Worm (Caenorhabditis elegans): ENCODE measurements around the gene cht-5.

ce11 chrV:10090461-10090860, 24.0 kb upstream of the cht-5 start, which contains the start of gene R04B5.7:
- TF ChIP-seq swsn-7 (tag; optimal IDR thresholded peaks at IDR 0.05) (no peak), ama-1 (optimal IDR thresholded peaks at IDR 0.05) (no peak), nhr-11 (tag; optimal IDR thresholded peaks at IDR 0.05) (no peak), blmp-1 (tag; optimal IDR thresholded peaks at IDR 0.05) (no peak), ceh-88 (GFP tag; IDR thresholded peaks at IDR 0.05) (no peak), ceh-8 (GFP tag; optimal IDR thresholded peaks at IDR 0.05) (no peak), jun-1 (tag; optimal IDR thresholded peaks at IDR 0.05) (no peak)

Measured in whole organism, L1 larva.